Worm (Caenorhabditis elegans) whole organism, L3 larva: ENCODE data around the gene Y22D7AL.6.

Source experiments
- ZK546.5 ChIP-seq: sonication (generic microtip); optimal IDR thresholded peaks from 2 replicates; lab custom pipeline; 2017; ENCODE audit warnings: missing biosample characterization, missing genetic modification characterization
- ama-1 ChIP-seq: fragments of 150-350 bp; optimal IDR thresholded peaks from 2 replicates; lab custom pipeline; 2018
- ceh-16 ChIP-seq: sonication (generic microtip); optimal IDR thresholded peaks from 2 replicates; lab custom pipeline; 2017; ENCODE audit warnings: missing biosample characterization, missing genetic modification characterization
- egl-27 ChIP-seq: sonication (generic microtip); optimal IDR thresholded peaks from 4 replicates; lab custom pipeline; 2017; ENCODE audit warnings: missing biosample characterization, missing genetic modification reagents, missing genetic modification characterization
- elt-2 ChIP-seq: sonication (generic microtip); optimal IDR thresholded peaks from 2 replicates; lab custom pipeline; 2016; ENCODE audit warnings: missing genetic modification reagents, mild to moderate bottlenecking, missing genetic modification characterization, missing compliant biosample characterization
- fos-1 ChIP-seq: fragments of 150-350 bp; optimal IDR thresholded peaks from 2 replicates; lab custom pipeline; 2014; ENCODE audit warnings: missing biosample characterization, missing genetic modification characterization
- lin-39 ChIP-seq: fragments of 150-350 bp; optimal IDR thresholded peaks from 2 replicates; lab custom pipeline; 2018; ENCODE audit warnings: missing biosample characterization, missing genetic modification reagents, missing genetic modification characterization
- snpc-4 ChIP-seq: fragments of 150-350 bp; optimal IDR thresholded peaks from 2 replicates; lab custom pipeline; 2014; ENCODE audit warnings: missing biosample characterization, missing genetic modification characterization
- tbx-2 ChIP-seq: sonication (generic microtip); optimal IDR thresholded peaks from 2 replicates; lab custom pipeline; 2016; ENCODE audit warnings: mild to moderate bottlenecking, missing genetic modification characterization, missing compliant biosample characterization
- ztf-11 ChIP-seq: fragments of 150-350 bp; optimal IDR thresholded peaks from 2 replicates; lab custom pipeline; 2014; ENCODE audit warnings: missing biosample characterization, missing genetic modification characterization
- ztf-4 ChIP-seq: fragments of 150-350 bp; optimal IDR thresholded peaks from 2 replicates; lab custom pipeline; 2014; ENCODE audit warnings: missing biosample characterization, missing genetic modification characterization

ce11 chrIII:1652181-1652580 lies 47.5 kb downstream of the Y22D7AL.6 start, which contains the start of gene Y22D7AL.1:
- TF ChIP-seq ceh-16 (tag; lab: Kevin White, UChicago) (no peak), snpc-4 (tag; lab: Kevin White, UChicago) (no peak), elt-2 (tag; lab: Kevin White, UChicago) (no peak), lin-39 (tag; lab: Kevin White, UChicago) (no peak), egl-27 (tag; lab: Kevin White, UChicago) (no peak), fos-1 (tag; lab: Kevin White, UChicago) (no peak), ZK546.5 (tag; lab: Kevin White, UChicago) (no peak), ztf-11 (tag; lab: Kevin White, UChicago) (no peak), tbx-2 (tag; lab: Kevin White, UChicago) (no peak), ama-1 (lab: Kevin White, UChicago) (no peak), ztf-4 (tag; lab: Kevin White, UChicago) (no peak)
